Fruit fly (Drosophila melanogaster) whole organism, embryonic: ENCODE data around the gene jagn.

Source experiments
- B-H2 ChIP-seq: fragments of 200-800 bp; sonication (Bioruptor generic); optimal IDR thresholded peaks from 2 replicates; lab custom pipeline; 2018; ENCODE audit warnings: missing biosample characterization, mild to moderate bottlenecking, missing genetic modification characterization
- C15 ChIP-seq: fragments of 200-800 bp; sonication (Bioruptor generic); IDR thresholded peaks from 3 replicates; pipeline ENCODE4 v1.3.6; 2022; ENCODE audit warnings: missing biosample characterization, missing genetic modification characterization
- CG11560 ChIP-seq: fragments of 200-800 bp; sonication (Bioruptor generic); IDR thresholded peaks from 3 replicates; pipeline ENCODE4 v1.3.6; 2022; ENCODE audit warnings: missing biosample characterization, missing genetic modification characterization
- CG1233 ChIP-seq: fragments of 200-800 bp; sonication (Bioruptor generic); optimal IDR thresholded peaks from 4 replicates; lab custom pipeline; 2018; ENCODE audit warnings: missing biosample characterization, mild to moderate bottlenecking, missing genetic modification characterization
- CG12391 ChIP-seq: fragments of 200-800 bp; sonication (Bioruptor generic); optimal IDR thresholded peaks from 3 replicates; lab custom pipeline; 2018; ENCODE audit warnings: missing biosample characterization, mild to moderate bottlenecking, missing genetic modification characterization, moderate library complexity
- CG12659 ChIP-seq: fragments of 200-800 bp; sonication (Bioruptor generic); optimal IDR thresholded peaks from 3 replicates; lab custom pipeline; 2017; ENCODE audit warnings: mild to moderate bottlenecking, missing biosample characterization, missing genetic modification reagents, missing genetic modification characterization
- CG14050 ChIP-seq: fragments of 200-800 bp; sonication (Bioruptor generic); IDR thresholded peaks from 3 replicates; pipeline ENCODE4 v1.3.6; 2022; ENCODE audit warnings: missing biosample characterization, missing genetic modification characterization
- CG1647 ChIP-seq: fragments of 200-800 bp; sonication (Bioruptor generic); optimal IDR thresholded peaks from 3 replicates; lab custom pipeline; 2016; ENCODE audit warnings: missing biosample characterization, missing genetic modification characterization
- CG17186 ChIP-seq: fragments of 200-800 bp; sonication (Bioruptor generic); optimal IDR thresholded peaks from 3 replicates; lab custom pipeline; 2017; ENCODE audit warnings: missing biosample characterization, missing genetic modification reagents, missing genetic modification characterization
- CG17328 ChIP-seq: fragments of 200-800 bp; sonication (Bioruptor generic); IDR thresholded peaks from 2 replicates; pipeline ENCODE4 v1.3.6; 2022; ENCODE audit warnings: missing biosample characterization, missing genetic modification characterization
- CG3065 ChIP-seq: fragments of 200-800 bp; sonication (Bioruptor generic); optimal IDR thresholded peaks from 2 replicates; lab custom pipeline; 2016; ENCODE audit warnings: missing biosample characterization, missing genetic modification characterization
- CG31365 ChIP-seq: fragments of 200-800 bp; sonication (Bioruptor generic); optimal IDR thresholded peaks from 2 replicates; lab custom pipeline; 2018; ENCODE audit warnings: missing biosample characterization, mild to moderate bottlenecking, missing genetic modification characterization
- CG32767 ChIP-seq: fragments of 200-800 bp; sonication (Bioruptor generic); IDR thresholded peaks from 2 replicates; pipeline ENCODE4 v1.3.6; 2022; ENCODE audit warnings: missing biosample characterization, missing genetic modification characterization
- CG4424 ChIP-seq: fragments of 200-800 bp; sonication (Bioruptor generic); optimal IDR thresholded peaks from 3 replicates; lab custom pipeline; 2016; ENCODE audit warnings: missing biosample characterization, missing genetic modification characterization
- CG6654 ChIP-seq: fragments of 200-800 bp; sonication (Bioruptor generic); optimal IDR thresholded peaks from 2 replicates; lab custom pipeline; 2017; ENCODE audit warnings: missing biosample characterization, mild to moderate bottlenecking, missing genetic modification characterization
- CG7271 ChIP-seq: fragments of 200-800 bp; sonication (Bioruptor generic); optimal IDR thresholded peaks from 2 replicates; lab custom pipeline; 2018; ENCODE audit warnings: missing biosample characterization, mild to moderate bottlenecking, missing genetic modification characterization, moderate library complexity
- CG7839 ChIP-seq: fragments of 200-800 bp; sonication (Bioruptor generic); optimal IDR thresholded peaks from 3 replicates; lab custom pipeline; 2018; ENCODE audit warnings: missing biosample characterization, mild to moderate bottlenecking, missing genetic modification characterization, moderate library complexity
- CoRest ChIP-seq: fragments of 200-800 bp; sonication (Bioruptor generic); optimal IDR thresholded peaks from 3 replicates; lab custom pipeline; 2018; ENCODE audit warnings: missing biosample characterization, mild to moderate bottlenecking, missing genetic modification characterization, moderate library complexity
- Dbx ChIP-seq: fragments of 200-800 bp; sonication (Bioruptor generic); IDR thresholded peaks from 3 replicates; pipeline ENCODE4 v1.3.6; 2022; ENCODE audit warnings: missing biosample characterization, missing genetic modification characterization
- Doc2 ChIP-seq: fragments of 200-800 bp; sonication (Bioruptor generic); IDR thresholded peaks from 2 replicates; pipeline ENCODE4 v1.3.6; 2022; ENCODE audit warnings: missing biosample characterization, missing genetic modification characterization
- Doc3 ChIP-seq: fragments of 200-800 bp; sonication (Bioruptor generic); IDR thresholded peaks from 3 replicates; pipeline ENCODE4 v1.3.6; 2022; ENCODE audit warnings: missing biosample characterization, missing genetic modification characterization; ENCODE audit not compliant: partially characterized antibody
- Dp ChIP-seq: fragments of 200-800 bp; sonication (Bioruptor generic); optimal IDR thresholded peaks from 2 replicates; lab custom pipeline; 2018; ENCODE audit warnings: missing biosample characterization, mild to moderate bottlenecking, missing genetic modification characterization, moderate library complexity
- E2f2 ChIP-seq: fragments of 200-800 bp; sonication (Bioruptor generic); IDR thresholded peaks from 2 replicates; pipeline ENCODE4 v1.3.6; 2022; ENCODE audit warnings: missing biosample characterization, missing genetic modification characterization
- Ets65A ChIP-seq: fragments of 200-800 bp; sonication (Bioruptor generic); peaks from one replicate; lab custom pipeline; 2016; ENCODE audit warnings: missing biosample characterization, missing genetic modification characterization
- GATAe ChIP-seq: fragments of 200-800 bp; sonication (Bioruptor generic); conservative IDR thresholded peaks from 2 replicates; pipeline ENCODE4 v1.3.6; 2022; ENCODE audit warnings: missing biosample characterization, missing genetic modification characterization
- MESR4 ChIP-seq: fragments of 200-800 bp; sonication (Bioruptor generic); optimal IDR thresholded peaks from 2 replicates; lab custom pipeline; 2018; ENCODE audit warnings: missing biosample characterization, mild to moderate bottlenecking, missing genetic modification characterization, moderate library complexity
- MTF-1 ChIP-seq: fragments of 200-800 bp; sonication (Bioruptor generic); optimal IDR thresholded peaks from 2 replicates; lab custom pipeline; 2018; ENCODE audit warnings: missing biosample characterization, mild to moderate bottlenecking, missing genetic modification characterization, borderline replicate concordance
- Ravus ChIP-seq: fragments of 200-800 bp; sonication (Bioruptor generic); IDR thresholded peaks from 2 replicates; pipeline ENCODE4 v1.3.6; 2022; ENCODE audit warnings: missing biosample characterization, missing genetic modification characterization
- Tbp ChIP-seq: fragments of >200 bp; optimal IDR thresholded peaks from 2 replicates; lab custom pipeline; 2018; ENCODE audit warnings: missing biosample characterization, missing genetic modification characterization
- Trl ChIP-seq, 3 experiments: fragments of >200 bp in 2 of 3; fragments of 200-800 bp in 1 of 3; sonication (Bioruptor generic) in 1 of 3; optimal IDR thresholded peaks; 2 replicates in 1 of 3; 3 replicates in 2 of 3; lab custom pipeline; 2016 to 2017; ENCODE audit warnings: missing biosample characterization in 1 of 3, missing genetic modification characterization in 1 of 3
- Xbp1 ChIP-seq: fragments of 200-800 bp; sonication (Bioruptor generic); optimal IDR thresholded peaks from 3 replicates; lab custom pipeline; 2016; ENCODE audit warnings: missing biosample characterization, mild to moderate bottlenecking, missing genetic modification characterization
- Xrp1 ChIP-seq: fragments of 200-800 bp; sonication (Bioruptor generic); IDR thresholded peaks from 2 replicates; pipeline ENCODE4 v1.3.6; 2022; ENCODE audit warnings: missing biosample characterization, missing genetic modification characterization
- cg ChIP-seq: fragments of 200-800 bp; sonication (Bioruptor generic); optimal IDR thresholded peaks from 3 replicates; lab custom pipeline; 2019; ENCODE audit warnings: missing biosample characterization, mild to moderate bottlenecking, missing genetic modification characterization, moderate library complexity
- ems ChIP-seq: fragments of 200-800 bp; sonication (Bioruptor generic); optimal IDR thresholded peaks from 3 replicates; lab custom pipeline; 2016; ENCODE audit warnings: missing biosample characterization, missing genetic modification characterization
- ewg ChIP-seq: fragments of 200-800 bp; sonication (Bioruptor generic); optimal IDR thresholded peaks from 3 replicates; lab custom pipeline; 2017; ENCODE audit warnings: mild to moderate bottlenecking, missing biosample characterization, missing genetic modification reagents, missing genetic modification characterization
- grn ChIP-seq: fragments of 200-800 bp; sonication (Bioruptor generic); optimal IDR thresholded peaks from 3 replicates; lab custom pipeline; 2017; ENCODE audit warnings: missing biosample characterization, missing genetic modification characterization
- gt ChIP-seq: fragments of 200-800 bp; sonication (Bioruptor generic); IDR thresholded peaks from 2 replicates; pipeline ENCODE4 v1.3.6; 2022; ENCODE audit warnings: missing biosample characterization, missing genetic modification characterization
- hb ChIP-seq: fragments of 200-800 bp; sonication (Bioruptor generic); IDR thresholded peaks from 3 replicates; pipeline ENCODE4 v1.3.6; 2022; ENCODE audit warnings: missing biosample characterization, missing genetic modification characterization; ENCODE audit not compliant: partially characterized antibody
- kni ChIP-seq: fragments of 200-800 bp; sonication (Bioruptor generic); optimal IDR thresholded peaks from 3 replicates; lab custom pipeline; 2017; ENCODE audit warnings: mild to moderate bottlenecking, missing biosample characterization, missing genetic modification reagents, missing genetic modification characterization
- lov ChIP-seq, 2 experiments: fragments of 200-800 bp in 1 of 2; fragments of >200 bp in 1 of 2; sonication (Bioruptor generic) in 1 of 2; IDR thresholded peaks in 1 of 2; optimal IDR thresholded peaks in 1 of 2; 2 replicates in 1 of 2; 3 replicates in 1 of 2; pipeline versions ENCODE4 v1.3.6 to Lab custom; 2017 to 2022; ENCODE audit warnings: missing biosample characterization in 1 of 2, missing genetic modification characterization in 1 of 2
- nau ChIP-seq: fragments of 200-800 bp; sonication (Bioruptor generic); optimal IDR thresholded peaks from 3 replicates; lab custom pipeline; 2017; ENCODE audit warnings: missing biosample characterization, mild to moderate bottlenecking, missing genetic modification characterization, missing genetic modification reagents
- p53 ChIP-seq: fragments of 200-800 bp; sonication (Bioruptor generic); optimal IDR thresholded peaks from 2 replicates; lab custom pipeline; 2016; ENCODE audit warnings: missing biosample characterization, missing genetic modification characterization
- pzg ChIP-seq: fragments of 200-800 bp; sonication (Bioruptor generic); optimal IDR thresholded peaks from 3 replicates; lab custom pipeline; 2018; ENCODE audit warnings: missing biosample characterization, mild to moderate bottlenecking, missing genetic modification characterization, moderate library complexity
- sisA ChIP-seq: fragments of 200-800 bp; sonication (Bioruptor generic); IDR thresholded peaks from 2 replicates; pipeline ENCODE4 v1.3.6; 2022; ENCODE audit warnings: missing biosample characterization, missing genetic modification characterization
- sug ChIP-seq: fragments of 200-800 bp; optimal IDR thresholded peaks from 2 replicates; lab custom pipeline; 2019; ENCODE audit warnings: missing biosample characterization, mild to moderate bottlenecking, missing genetic modification characterization, moderate library complexity
- toy ChIP-seq: fragments of 200-800 bp; sonication (Bioruptor generic); IDR thresholded peaks from 2 replicates; pipeline ENCODE4 v1.3.6; 2022; ENCODE audit warnings: missing biosample characterization, missing genetic modification characterization
- usp ChIP-seq: fragments of >200 bp; optimal IDR thresholded peaks from 2 replicates; lab custom pipeline; 2017; ENCODE audit warnings: missing biosample characterization, missing genetic modification characterization
- vnd ChIP-seq: fragments of 200-800 bp; sonication (Bioruptor generic); IDR thresholded peaks from 3 replicates; pipeline ENCODE4 v1.3.6; 2022; ENCODE audit warnings: missing biosample characterization, missing genetic modification characterization; ENCODE audit not compliant: partially characterized antibody
- zen ChIP-seq: fragments of 200-800 bp; sonication (Bioruptor generic); optimal IDR thresholded peaks from 3 replicates; lab custom pipeline; 2018; ENCODE audit warnings: missing biosample characterization, mild to moderate bottlenecking, missing genetic modification characterization, moderate library complexity
- zf30C ChIP-seq: fragments of 200-800 bp; sonication (Bioruptor generic); optimal IDR thresholded peaks from 3 replicates; lab custom pipeline; 2018; ENCODE audit warnings: missing biosample characterization, mild to moderate bottlenecking, missing genetic modification characterization

jagn gene

DNA sequence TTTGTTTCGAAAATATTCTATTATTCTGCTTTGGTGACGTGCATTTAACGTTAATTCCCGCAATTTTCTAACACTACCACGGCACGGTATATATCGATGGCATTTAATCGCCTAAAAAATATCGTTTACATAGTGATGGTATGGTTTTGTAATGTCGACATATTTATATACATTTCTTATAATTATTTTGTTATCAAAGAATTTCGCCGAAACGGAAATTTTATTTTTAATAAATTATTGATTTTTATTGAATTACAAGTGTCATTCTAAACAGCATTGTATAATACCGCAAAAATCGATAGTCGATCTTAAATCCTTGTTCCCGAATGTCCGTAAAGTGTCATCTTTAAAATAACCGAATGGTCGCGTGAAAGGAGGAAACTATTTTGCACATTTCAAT, 45.3 kb downstream of the jagn start, which contains the start of the genes Sec20 and dgrn (continued):
- TF ChIP-seq sug (tag; lab: Kevin White, UChicago): peak; percentile 79
- TF ChIP-seq CG12659 (GFP tag; lab: Kevin White, UChicago): peak; percentile 82
- no peak for TF ChIP-seq CG6654
- TF ChIP-seq Dbx (GFP tag; lab: Robert Waterston, UW): peak; percentile 81
- peak; percentile 38 for TF ChIP-seq MESR4
- no peak for TF ChIP-seq CG11560 (tag; lab: Robert Waterston, UW)
- peak; percentile 92 for TF ChIP-seq Ets65A (GFP tag; lab: Kevin White, UChicago)
- TF ChIP-seq kni (GFP tag; lab: Kevin White, UChicago): no peak
- TF ChIP-seq ems: peak; percentile 59
- peak; percentile 67 for TF ChIP-seq CG1647 (GFP tag; lab: Kevin White, UChicago)
- TF ChIP-seq zen (tag; lab: Kevin White, UChicago): peak; percentile 69
- TF ChIP-seq GATAe (GFP tag; lab: Robert Waterston, UW): no peak
- no peak for TF ChIP-seq gt (GFP tag; lab: Robert Waterston, UW)
- peak; percentile 81 for TF ChIP-seq B-H2 (GFP tag; lab: Kevin White, UChicago)
- no peak for TF ChIP-seq CG31365 (tag; lab: Kevin White, UChicago)
- TF ChIP-seq CG17186 (GFP tag; lab: Kevin White, UChicago): peak; percentile 28
- peak; percentile 13 for TF ChIP-seq CG1233 (GFP tag; lab: Kevin White, UChicago)
- TF ChIP-seq CG4424: peak; percentile 74
- peak; percentile 60 for TF ChIP-seq sisA (GFP tag; lab: Robert Waterston, UW)
- peak; percentile 91 for TF ChIP-seq Doc3
- no peak for TF ChIP-seq grn (GFP tag; lab: Kevin White, UChicago)
- no peak for TF ChIP-seq Trl (optimal IDR thresholded peaks at IDR 0.05; lab: Kevin White, UChicago)
- peak; percentile 14 for TF ChIP-seq Trl (GFP tag; optimal IDR thresholded peaks at IDR 0.05; lab: Kevin White, UChicago)
- peak; percentile 94 for TF ChIP-seq hb
- no peak for TF ChIP-seq CG17328 (GFP tag; lab: Robert Waterston, UW)
- TF ChIP-seq Ravus: no peak
- no peak for TF ChIP-seq p53
- TF ChIP-seq Xrp1: peak; percentile 73
- peak; percentile 77 for TF ChIP-seq pzg
- no peak for TF ChIP-seq MTF-1
- peak; percentile 50 for TF ChIP-seq CG7271 (tag; lab: Kevin White, UChicago)
- peak; percentile 42 for TF ChIP-seq CG3065
- TF ChIP-seq ewg: peak; percentile 18
- peak; percentile 82 for TF ChIP-seq Xbp1
- no peak for TF ChIP-seq nau
- TF ChIP-seq lov (optimal IDR thresholded peaks at IDR 0.05; lab: Kevin White, UChicago): no peak
- no peak for TF ChIP-seq lov (GFP tag; IDR thresholded peaks at IDR 0.05; lab: Robert Waterston, UW)
- TF ChIP-seq usp (GFP tag; lab: Kevin White, UChicago): no peak
- no peak for TF ChIP-seq Tbp
- TF ChIP-seq E2f2 (GFP tag; lab: Robert Waterston, UW): peak; percentile 69
- TF ChIP-seq vnd (GFP tag; lab: Robert Waterston, UW): peak; percentile 94
- peak; percentile 88 for TF ChIP-seq CG12391 (tag; lab: Kevin White, UChicago)
- TF ChIP-seq zf30C: no peak
- no peak; the same call in 1 of the 2 replicates for TF ChIP-seq toy (GFP tag; lab: Robert Waterston, UW)
- peak; percentile 49 for TF ChIP-seq Dp (GFP tag; lab: Kevin White, UChicago)
- no peak for TF ChIP-seq Doc2 (GFP tag; lab: Robert Waterston, UW)
- peak; percentile 55; the same call in 1 of the 2 replicates for TF ChIP-seq CG32767 (GFP tag; lab: Robert Waterston, UW)
- TF ChIP-seq CG7839 (tag; lab: Kevin White, UChicago): peak; percentile 62
- TF ChIP-seq C15 (GFP tag; lab: Robert Waterston, UW): no peak
- peak; percentile 82 for TF ChIP-seq CoRest (tag; lab: Kevin White, UChicago)
- TF ChIP-seq cg: no peak
- TF ChIP-seq CG14050 (GFP tag; lab: Robert Waterston, UW): peak; percentile 38; the same call in 1 of the 3 replicates
